Fruit fly (Drosophila melanogaster): ENCODE data around the gene Gr64b.

The Gr64b gene

dm6 chr3L:4028305-4028704 lies at the start of gene Gr64b, which contains the start of gene Gr64c:
Gene Gr64b, plus strand, starts transcription at chr3L:4028605.
Gene Gr64c, plus strand, starts transcription at chr3L:4028605.
- no peak for TF ChIP-seq CTCF (optimal IDR thresholded peaks at IDR 0.05)
- no peak for TF ChIP-seq CG8478 (optimal IDR thresholded peaks at IDR 0.05)

dm6 chr3L:3978762-3979516 lies 49.5 kb upstream of the Gr64b start:
- no peak for TF ChIP-seq CTCF (optimal IDR thresholded peaks at IDR 0.05)
- no peak for TF ChIP-seq CG8478 (optimal IDR thresholded peaks at IDR 0.05)

dm6 chr3L:3980027-3980426 lies 48.4 kb upstream of the Gr64b start:
- TF ChIP-seq CG8478 (optimal IDR thresholded peaks at IDR 0.05) (no peak), CTCF (optimal IDR thresholded peaks at IDR 0.05) (no peak)

dm6 chr3L:3983466-3983946 lies 44.9 kb upstream of the Gr64b start, which contains the start of gene scrt:
Gene scrt, plus strand, starts transcription at chr3L:3983896.
- TF ChIP-seq CG8478 (optimal IDR thresholded peaks at IDR 0.05): no peak
- TF ChIP-seq CTCF (optimal IDR thresholded peaks at IDR 0.05): no peak

- TF ChIP-seq CG8478 (optimal IDR thresholded peaks at IDR 0.05) (no peak), CTCF (optimal IDR thresholded peaks at IDR 0.05) (no peak)
These were observed 32.9 kb upstream of the Gr64b start for dm6 chr3L:3995554-3995953.

- no peak for TF ChIP-seq CG8478 (optimal IDR thresholded peaks at IDR 0.05)
- no peak for TF ChIP-seq CTCF (optimal IDR thresholded peaks at IDR 0.05)
These were observed 27.7 kb upstream of the Gr64b start for dm6 chr3L:4000711-4001110.

dm6 chr3L:4001500-4001899 lies 26.9 kb upstream of the Gr64b start:
- TF ChIP-seq CG8478 (optimal IDR thresholded peaks at IDR 0.05): no peak
- no peak for TF ChIP-seq CTCF (optimal IDR thresholded peaks at IDR 0.05)

dm6 chr3L:4003316-4003715 lies 25.1 kb upstream of the Gr64b start, which contains the start of gene CG14985:
Gene CG14985, plus strand, starts transcription at chr3L:4003474.
- TF ChIP-seq CTCF (optimal IDR thresholded peaks at IDR 0.05) (no peak), CG8478 (optimal IDR thresholded peaks at IDR 0.05) (no peak)

dm6 chr3L:4007256-4007655 lies 21.1 kb upstream of the Gr64b start:
- TF ChIP-seq CTCF (optimal IDR thresholded peaks at IDR 0.05): no peak
- TF ChIP-seq CG8478 (optimal IDR thresholded peaks at IDR 0.05): no peak

dm6 chr3L:4010122-4010521 lies 18.3 kb upstream of the Gr64b start:
- TF ChIP-seq CG8478 (optimal IDR thresholded peaks at IDR 0.05) (no peak), CTCF (optimal IDR thresholded peaks at IDR 0.05) (no peak)

- TF ChIP-seq CG8478 (optimal IDR thresholded peaks at IDR 0.05) (no peak), CTCF (optimal IDR thresholded peaks at IDR 0.05) (no peak)
These were observed 14.1 kb upstream of the Gr64b start for dm6 chr3L:4014349-4014748.

dm6 chr3L:4016754-4017153 lies 11.7 kb upstream of the Gr64b start:
- TF ChIP-seq CG8478 (optimal IDR thresholded peaks at IDR 0.05) (no peak), CTCF (optimal IDR thresholded peaks at IDR 0.05) (no peak)

dm6 chr3L:4018228-4018928 lies 10.0 kb upstream of the Gr64b start, which contains the start of gene FoxL1:
Gene FoxL1, plus strand, starts transcription at chr3L:4018878.
- no peak for TF ChIP-seq CTCF (optimal IDR thresholded peaks at IDR 0.05)

dm6 chr3L:4021260-4021831 lies 7.1 kb upstream of the Gr64b start, which contains the start of gene Mul1:
Gene Mul1, plus strand, starts transcription at chr3L:4021457.
- no peak for TF ChIP-seq CG8478 (optimal IDR thresholded peaks at IDR 0.05)
- no peak for TF ChIP-seq CTCF (optimal IDR thresholded peaks at IDR 0.05)

- TF ChIP-seq CTCF (optimal IDR thresholded peaks at IDR 0.05) (no peak), CG8478 (optimal IDR thresholded peaks at IDR 0.05) (no peak)
These were observed 3.9 kb upstream of the Gr64b start for dm6 chr3L:4024464-4024863.
